Fruit fly (Drosophila melanogaster): Measurements from ENCODE around the gene Hex-A.

The Hex-A gene

DNA sequence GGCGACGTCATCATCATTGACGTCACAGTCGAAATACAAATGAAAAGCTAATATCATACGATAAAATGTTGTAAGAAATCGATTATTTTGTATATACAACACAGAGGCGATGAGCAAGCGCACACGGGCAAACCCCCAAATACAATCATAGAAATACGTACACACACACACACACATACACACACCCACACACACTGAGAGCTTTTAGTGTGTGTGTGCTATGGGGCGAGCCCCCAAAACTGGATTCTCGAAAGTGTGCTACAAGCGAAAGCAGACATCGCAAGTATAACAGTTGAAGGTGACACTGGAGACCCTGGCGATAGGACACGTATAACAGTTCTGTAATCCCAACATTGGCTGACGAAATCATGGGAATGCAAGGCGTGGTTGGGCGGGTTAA is 3.6 kb upstream of the Hex-A start (continued):
- TF ChIP-seq unpg (GFP tag; optimal IDR thresholded peaks at IDR 0.05) = no peak
- peak; percentile 58 for TF ChIP-seq kni (GFP tag; optimal IDR thresholded peaks at IDR 0.05)
- peak; percentile 15 for TF ChIP-seq kay (GFP tag; optimal IDR thresholded peaks at IDR 0.05)
- TF ChIP-seq Med (GFP tag) = peak; percentile 71
- TF ChIP-seq tin (GFP tag; optimal IDR thresholded peaks at IDR 0.05) = no peak
- no peak for TF ChIP-seq luna (GFP tag; optimal IDR thresholded peaks at IDR 0.05)
- no peak for TF ChIP-seq vnd (GFP tag; IDR thresholded peaks at IDR 0.05; ENCODE audit: partially characterized antibody)
- no peak for TF ChIP-seq hb (GFP tag; IDR thresholded peaks at IDR 0.05; ENCODE audit: partially characterized antibody)
- 0 out of 3 replicates have a peak, but pooled peaks have one; percentile 44 for TF ChIP-seq sr (GFP tag; IDR thresholded peaks at IDR 0.05)
- TF ChIP-seq CG34376 (GFP tag; optimal IDR thresholded peaks at IDR 0.05) = peak; percentile 27
- no peak for TF ChIP-seq CG13775 (GFP tag; optimal IDR thresholded peaks at IDR 0.05)
- TF ChIP-seq caup (GFP tag; optimal IDR thresholded peaks at IDR 0.05; ENCODE audit: severe bottlenecking) = no peak
- no peak for TF ChIP-seq CG2129 (GFP tag; IDR thresholded peaks at IDR 0.05; ENCODE audit: partially characterized antibody)
- no peak for TF ChIP-seq tap (tag; optimal IDR thresholded peaks at IDR 0.05)
- no peak for TF ChIP-seq eve (GFP tag; optimal IDR thresholded peaks at IDR 0.05)
- no peak for TF ChIP-seq sens-2 (GFP tag; IDR thresholded peaks at IDR 0.05)
- TF ChIP-seq CG12236 (GFP tag; optimal IDR thresholded peaks at IDR 0.05) = no peak
- TF ChIP-seq slbo (GFP tag; IDR thresholded peaks at IDR 0.05) = no peak
- no peak for TF ChIP-seq knrl (GFP tag; IDR thresholded peaks at IDR 0.05; ENCODE audit: partially characterized antibody)
- TF ChIP-seq sens (GFP tag) = peak; percentile 54
- no peak for TF ChIP-seq Dip2 (GFP tag; IDR thresholded peaks at IDR 0.05)
- TF ChIP-seq E2f1 (GFP tag; IDR thresholded peaks at IDR 0.05) = no peak
- TF ChIP-seq CG6813 (GFP tag; optimal IDR thresholded peaks at IDR 0.05) = peak; percentile 5
- peak; percentile 79; the same call in 1 of the 4 replicates for TF ChIP-seq chinmo (GFP tag; IDR thresholded peaks at IDR 0.05; ENCODE audit: partially characterized antibody)
- TF ChIP-seq CG1647 (GFP tag; optimal IDR thresholded peaks at IDR 0.05) = no peak
- TF ChIP-seq Ets97D (GFP tag; optimal IDR thresholded peaks at IDR 0.05) = no peak
- no peak for TF ChIP-seq CG12769 (tag; optimal IDR thresholded peaks at IDR 0.05)
- TF ChIP-seq CG32532 (GFP tag; IDR thresholded peaks at IDR 0.05) = 0 out of 2 replicates have a peak, but pooled peaks have one; percentile 19
- peak; percentile 96 for TF ChIP-seq abd-A (tag; optimal IDR thresholded peaks at IDR 0.05)
- no peak for TF ChIP-seq CG1792 (GFP tag; optimal IDR thresholded peaks at IDR 0.05)
- no peak for TF ChIP-seq Asciz (GFP tag; optimal IDR thresholded peaks at IDR 0.05)
- peak; percentile 52 for TF ChIP-seq sd (tag; optimal IDR thresholded peaks at IDR 0.05)
- TF ChIP-seq CG4854 (GFP tag; optimal IDR thresholded peaks at IDR 0.05) = no peak
- TF ChIP-seq unc-4 (GFP tag; IDR thresholded peaks at IDR 0.05; ENCODE audit: partially characterized antibody) = peak; percentile 39; the same call in 1 of the 2 replicates
- TF ChIP-seq CG1832 (GFP tag; optimal IDR thresholded peaks at IDR 0.05) = no peak
- no peak for TF ChIP-seq HLHmδ (GFP tag; optimal IDR thresholded peaks at IDR 0.05)
- TF ChIP-seq HLH4C (GFP tag; IDR thresholded peaks at IDR 0.05; ENCODE audit: partially characterized antibody) = no peak
- peak; percentile 95 for TF ChIP-seq cg (GFP tag; optimal IDR thresholded peaks at IDR 0.05)
- TF ChIP-seq CG15696 (tag; optimal IDR thresholded peaks at IDR 0.05) = no peak
- no peak for TF ChIP-seq Trl (optimal IDR thresholded peaks at IDR 0.05)
- TF ChIP-seq Trl (GFP tag; optimal IDR thresholded peaks at IDR 0.05) = no peak
- TF ChIP-seq Spps (tag; optimal IDR thresholded peaks at IDR 0.05) = no peak
- peak; percentile 68 for TF ChIP-seq BtbVII (GFP tag; optimal IDR thresholded peaks at IDR 0.05)
- TF ChIP-seq org-1 (GFP tag; optimal IDR thresholded peaks at IDR 0.05) = no peak
- peak; percentile 78 for TF ChIP-seq CG32767 (GFP tag; IDR thresholded peaks at IDR 0.05)
- no peak for TF ChIP-seq ttk (GFP tag; IDR thresholded peaks at IDR 0.05)
- 0 out of 2 replicates have a peak, but pooled peaks have one; percentile 31 for TF ChIP-seq rib (GFP tag; IDR thresholded peaks at IDR 0.05)
- peak in 1 of 2 experiments; percentile 39 for TF ChIP-seq Hr78 (GFP tag; optimal IDR thresholded peaks at IDR 0.05)
- TF ChIP-seq CG1602 (GFP tag; optimal IDR thresholded peaks at IDR 0.05) = no peak
- TF ChIP-seq cwo (GFP tag; optimal IDR thresholded peaks at IDR 0.05) = peak; percentile 18

Measured in whole organism, embryonic.